Worm (Caenorhabditis elegans): ENCODE data around the gene M88.4.

ce11 chrIII:4505726-4506125, 43.1 kb upstream of the M88.4 start:
- peak; percentile 53 for TF ChIP-seq hlh-30 (tag; optimal IDR thresholded peaks at IDR 0.05; ENCODE audit: insufficient read depth)
- TF ChIP-seq nhr-42 (GFP tag; IDR thresholded peaks at IDR 0.05) = no peak
- no peak for TF ChIP-seq ces-1 (GFP tag; optimal IDR thresholded peaks at IDR 0.05)
- peak in 1 of 2 experiments; percentile 20 for TF ChIP-seq unc-62 (GFP tag; optimal IDR thresholded peaks at IDR 0.05 in 1 of 2)
- no peak for TF ChIP-seq unc-62 (tag; optimal IDR thresholded peaks at IDR 0.05)
- no peak for TF ChIP-seq nhr-10 (tag; optimal IDR thresholded peaks at IDR 0.05)
- no peak for TF ChIP-seq lin-13 (GFP tag; optimal IDR thresholded peaks at IDR 0.05)
- no peak for TF ChIP-seq lin-29 (GFP tag; IDR thresholded peaks at IDR 0.05)
- no peak for TF ChIP-seq nhr-28 (tag; optimal IDR thresholded peaks at IDR 0.05)
- TF ChIP-seq pqm-1 (tag; optimal IDR thresholded peaks at IDR 0.05) = no peak
- no peak for TF ChIP-seq ama-1 (optimal IDR thresholded peaks at IDR 0.05)
- TF ChIP-seq lin-39 (tag; optimal IDR thresholded peaks at IDR 0.05) = no peak
- 0 out of 2 replicates have a peak, but pooled peaks have one; percentile 31 for TF ChIP-seq T26A8.4 (GFP tag; IDR thresholded peaks at IDR 0.05)

Data from whole organism, L4 larva.